Worm (Caenorhabditis elegans): ENCODE results near the gene Y43F8B.11.

DNA sequence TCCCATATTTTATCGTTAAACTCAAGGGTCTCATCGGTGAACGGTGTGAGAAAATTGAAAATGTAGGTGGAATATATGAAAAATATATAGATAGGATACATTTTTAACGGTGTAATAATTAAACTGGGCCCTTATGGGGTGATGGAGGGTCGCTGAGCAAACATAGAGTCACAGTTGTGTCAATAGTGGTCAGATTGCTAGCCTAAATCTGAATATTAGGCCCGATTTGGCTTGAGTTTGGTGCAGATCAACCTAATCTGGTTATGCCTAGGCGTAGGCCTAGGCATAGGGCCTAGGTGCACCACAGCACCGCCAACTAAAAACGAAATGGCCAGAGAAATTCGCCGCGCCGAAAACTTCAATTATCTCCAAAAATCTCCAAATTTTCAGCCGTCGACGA lies 43.1 kb downstream of the Y43F8B.11 start, which contains the start of gene phy-4:
- TF ChIP-seq klf-2 (GFP tag; conservative IDR thresholded peaks at IDR 0.05) (no peak), ztf-29 (GFP tag; IDR thresholded peaks at IDR 0.05) (no peak)

Data from whole organism, midembryonic.